Fruit fly (Drosophila melanogaster) whole organism, embryonic: ENCODE measurements around the gene Seipin.
A peak's percentile ranks its signal among the peaks of the same experiment; 100 is the strongest.

ENCODE experiments used
- CG12236 ChIP-seq: fragments of 200-800 bp; sonication (Bioruptor generic); optimal IDR thresholded peaks from 2 replicates; lab custom pipeline; 2016; ENCODE audit warnings: missing biosample characterization, missing genetic modification characterization
- CG13287 ChIP-seq: fragments of 200-800 bp; sonication (Bioruptor generic); IDR thresholded peaks from 2 replicates; pipeline ENCODE4 v1.3.6; 2022; ENCODE audit warnings: missing biosample characterization, missing genetic modification characterization; ENCODE audit not compliant: partially characterized antibody
- CG13624 ChIP-seq: fragments of 200-800 bp; sonication (Bioruptor generic); optimal IDR thresholded peaks from 2 replicates; lab custom pipeline; 2016; ENCODE audit warnings: missing biosample characterization, missing genetic modification characterization
- CG14050 ChIP-seq: fragments of 200-800 bp; sonication (Bioruptor generic); IDR thresholded peaks from 3 replicates; pipeline ENCODE4 v1.3.6; 2022; ENCODE audit warnings: missing biosample characterization, missing genetic modification characterization
- CG15073 ChIP-seq: fragments of 200-800 bp; sonication (Bioruptor generic); optimal IDR thresholded peaks from 2 replicates; lab custom pipeline; 2016; ENCODE audit warnings: missing biosample characterization, missing genetic modification characterization
- CG15479 ChIP-seq: fragments of 200-800 bp; sonication (Bioruptor generic); optimal IDR thresholded peaks from 3 replicates; lab custom pipeline; 2019; ENCODE audit warnings: missing biosample characterization, mild to moderate bottlenecking, missing genetic modification characterization, moderate library complexity
- CG15696 ChIP-seq: fragments of 200-800 bp; sonication (Bioruptor generic); optimal IDR thresholded peaks from 2 replicates; lab custom pipeline; 2019; ENCODE audit warnings: missing biosample characterization, mild to moderate bottlenecking, missing genetic modification characterization, moderate library complexity
- CG17568 ChIP-seq: fragments of 200-800 bp; sonication (Bioruptor generic); optimal IDR thresholded peaks from 2 replicates; lab custom pipeline; 2018; ENCODE audit warnings: missing biosample characterization, mild to moderate bottlenecking, missing genetic modification characterization, moderate library complexity
- CG2116 ChIP-seq: fragments of 200-800 bp; sonication (Bioruptor generic); optimal IDR thresholded peaks from 3 replicates; lab custom pipeline; 2018; ENCODE audit warnings: missing biosample characterization, mild to moderate bottlenecking, missing genetic modification characterization
- CG2678 ChIP-seq: fragments of 200-800 bp; sonication (Bioruptor generic); optimal IDR thresholded peaks from 3 replicates; lab custom pipeline; 2019; ENCODE audit warnings: missing biosample characterization, mild to moderate bottlenecking, missing genetic modification characterization, moderate library complexity
- CG32767 ChIP-seq: fragments of 200-800 bp; sonication (Bioruptor generic); IDR thresholded peaks from 2 replicates; pipeline ENCODE4 v1.3.6; 2022; ENCODE audit warnings: missing biosample characterization, missing genetic modification characterization
- CG3281 ChIP-seq: fragments of 200-800 bp; sonication (Bioruptor generic); optimal IDR thresholded peaks from 3 replicates; lab custom pipeline; 2017; ENCODE audit warnings: missing biosample characterization, mild to moderate bottlenecking, missing genetic modification characterization
- CG33213 ChIP-seq: fragments of 200-800 bp; sonication (Bioruptor generic); optimal IDR thresholded peaks from 3 replicates; lab custom pipeline; 2016; ENCODE audit warnings: missing biosample characterization, missing genetic modification characterization
- CG3838 ChIP-seq: fragments of 200-800 bp; sonication (Bioruptor generic); optimal IDR thresholded peaks from 3 replicates; lab custom pipeline; 2016; ENCODE audit warnings: missing biosample characterization, missing genetic modification characterization
- CG4820 ChIP-seq: fragments of 200-800 bp; sonication (Bioruptor generic); optimal IDR thresholded peaks from 3 replicates; lab custom pipeline; 2016; ENCODE audit warnings: missing biosample characterization, missing genetic modification characterization
- CG6683 ChIP-seq: fragments of 200-800 bp; sonication (Bioruptor generic); optimal IDR thresholded peaks from 2 replicates; lab custom pipeline; 2017; ENCODE audit warnings: missing biosample characterization, mild to moderate bottlenecking, missing genetic modification characterization, missing genetic modification reagents
- CG7271 ChIP-seq: fragments of 200-800 bp; sonication (Bioruptor generic); optimal IDR thresholded peaks from 2 replicates; lab custom pipeline; 2018; ENCODE audit warnings: missing biosample characterization, mild to moderate bottlenecking, missing genetic modification characterization, moderate library complexity
- CG7987 ChIP-seq: fragments of 200-800 bp; sonication (Bioruptor generic); optimal IDR thresholded peaks from 2 replicates; lab custom pipeline; 2018; ENCODE audit warnings: missing biosample characterization, mild to moderate bottlenecking, missing genetic modification characterization, moderate library complexity
- CG9797 ChIP-seq: fragments of 200-800 bp; sonication (Bioruptor generic); optimal IDR thresholded peaks from 3 replicates; lab custom pipeline; 2018; ENCODE audit warnings: missing biosample characterization, mild to moderate bottlenecking, missing genetic modification characterization
- Chrac-16 ChIP-seq: fragments of 200-800 bp; sonication (Bioruptor generic); optimal IDR thresholded peaks from 3 replicates; lab custom pipeline; 2016; ENCODE audit warnings: missing biosample characterization, missing genetic modification characterization
- CrebB ChIP-seq: fragments of 200-800 bp; sonication (Bioruptor generic); optimal IDR thresholded peaks from 3 replicates; lab custom pipeline; 2018; ENCODE audit warnings: missing biosample characterization, mild to moderate bottlenecking, missing genetic modification characterization
- HLH4C ChIP-seq: fragments of 200-800 bp; sonication (Bioruptor generic); IDR thresholded peaks from 3 replicates; pipeline ENCODE4 v1.3.6; 2022; ENCODE audit warnings: missing biosample characterization, missing genetic modification characterization; ENCODE audit not compliant: partially characterized antibody
- Hmx ChIP-seq: fragments of 200-800 bp; sonication (Bioruptor generic); optimal IDR thresholded peaks from 2 replicates; lab custom pipeline; 2016; ENCODE audit warnings: missing biosample characterization, missing genetic modification characterization
- Med ChIP-seq: fragments of 200-800 bp; sonication (Bioruptor generic); peaks from one replicate; lab custom pipeline; 2016; ENCODE audit warnings: missing biosample characterization, missing genetic modification characterization, mild to moderate bottlenecking, inconsistent platforms, moderate library complexity
- Pdp1 ChIP-seq, 2 experiments: fragments of 200-800 bp; sonication (Bioruptor generic); optimal IDR thresholded peaks; 3 replicates each; lab custom pipeline; 2016; ENCODE audit warnings: missing biosample characterization in 2 of 2, missing genetic modification characterization in 2 of 2, mild to moderate bottlenecking in 1 of 2, moderate library complexity in 1 of 2
- Scr ChIP-seq: fragments of 200-800 bp; sonication (Bioruptor generic); IDR thresholded peaks from 2 replicates; pipeline ENCODE4 v1.3.6; 2022; ENCODE audit warnings: missing biosample characterization, missing genetic modification characterization; ENCODE audit not compliant: partially characterized antibody
- Side ChIP-seq: fragments of 200-800 bp; sonication (Bioruptor generic); optimal IDR thresholded peaks from 2 replicates; lab custom pipeline; 2016; ENCODE audit warnings: missing biosample characterization, missing genetic modification characterization
- Sry-δ ChIP-seq: fragments of 200-800 bp; sonication (Bioruptor generic); optimal IDR thresholded peaks from 2 replicates; lab custom pipeline; 2016; ENCODE audit warnings: missing biosample characterization, missing genetic modification characterization
- Trl ChIP-seq, 3 experiments: fragments of >200 bp in 2 of 3; fragments of 200-800 bp in 1 of 3; sonication (Bioruptor generic) in 1 of 3; optimal IDR thresholded peaks; 2 replicates in 1 of 3; 3 replicates in 2 of 3; lab custom pipeline; 2016 to 2017; ENCODE audit warnings: missing biosample characterization in 1 of 3, missing genetic modification characterization in 1 of 3
- Xrp1 ChIP-seq: fragments of 200-800 bp; sonication (Bioruptor generic); IDR thresholded peaks from 2 replicates; pipeline ENCODE4 v1.3.6; 2022; ENCODE audit warnings: missing biosample characterization, missing genetic modification characterization
- YL-1 ChIP-seq: fragments of 200-800 bp; sonication (Bioruptor generic); optimal IDR thresholded peaks from 3 replicates; lab custom pipeline; 2017; ENCODE audit warnings: missing biosample characterization, mild to moderate bottlenecking, missing genetic modification characterization
- ab ChIP-seq: fragments of 200-800 bp; sonication (Bioruptor generic); optimal IDR thresholded peaks from 2 replicates; lab custom pipeline; 2016; ENCODE audit warnings: missing biosample characterization, missing genetic modification characterization
- amos ChIP-seq: fragments of 200-800 bp; sonication (Bioruptor generic); IDR thresholded peaks from 2 replicates; pipeline ENCODE4 v1.3.6; 2022; ENCODE audit warnings: missing biosample characterization, missing genetic modification characterization; ENCODE audit not compliant: partially characterized antibody
- ash1 ChIP-seq: fragments of 200-800 bp; sonication (Bioruptor generic); optimal IDR thresholded peaks from 2 replicates; lab custom pipeline; 2018; ENCODE audit warnings: missing biosample characterization, mild to moderate bottlenecking, missing genetic modification characterization
- chif ChIP-seq, 2 experiments: fragments of 200-800 bp; sonication (Bioruptor generic); optimal IDR thresholded peaks; 3 replicates each; lab custom pipeline; 2016; ENCODE audit warnings: missing biosample characterization in 2 of 2, missing genetic modification characterization in 2 of 2
- crol ChIP-seq: fragments of 200-800 bp; sonication (Bioruptor generic); IDR thresholded peaks from 2 replicates; pipeline ENCODE4 v1.3.6; 2022; ENCODE audit warnings: missing biosample characterization, missing genetic modification characterization
- ftz-f1 ChIP-seq: fragments of 200-800 bp; sonication (Bioruptor generic); optimal IDR thresholded peaks from 2 replicates; lab custom pipeline; 2016; ENCODE audit warnings: missing biosample characterization, missing genetic modification characterization
- hb ChIP-seq: fragments of 200-800 bp; sonication (Bioruptor generic); IDR thresholded peaks from 3 replicates; pipeline ENCODE4 v1.3.6; 2022; ENCODE audit warnings: missing biosample characterization, missing genetic modification characterization; ENCODE audit not compliant: partially characterized antibody
- nerfin-1 ChIP-seq: fragments of 200-800 bp; sonication (Bioruptor generic); optimal IDR thresholded peaks from 3 replicates; lab custom pipeline; 2019; ENCODE audit warnings: missing biosample characterization, mild to moderate bottlenecking, missing genetic modification characterization, moderate library complexity
- nmo ChIP-seq: fragments of 200-800 bp; sonication (Bioruptor generic); optimal IDR thresholded peaks from 2 replicates; lab custom pipeline; 2018; ENCODE audit warnings: missing biosample characterization, mild to moderate bottlenecking, missing genetic modification characterization, moderate library complexity
- pita ChIP-seq: fragments of 200-800 bp; sonication (Bioruptor generic); optimal IDR thresholded peaks from 2 replicates; lab custom pipeline; 2017; ENCODE audit warnings: missing biosample characterization, mild to moderate bottlenecking, missing genetic modification characterization
- sr ChIP-seq: fragments of 200-800 bp; sonication (Bioruptor generic); IDR thresholded peaks from 3 replicates; pipeline ENCODE4 v1.3.6; 2022; ENCODE audit warnings: missing biosample characterization, missing genetic modification characterization
- trem ChIP-seq: fragments of 200-800 bp; optimal IDR thresholded peaks from 3 replicates; lab custom pipeline; 2019; ENCODE audit warnings: missing biosample characterization, mild to moderate bottlenecking, missing genetic modification characterization, moderate library complexity
- zen ChIP-seq: fragments of 200-800 bp; sonication (Bioruptor generic); optimal IDR thresholded peaks from 3 replicates; lab custom pipeline; 2018; ENCODE audit warnings: missing biosample characterization, mild to moderate bottlenecking, missing genetic modification characterization, moderate library complexity

Gene Seipin

DNA sequence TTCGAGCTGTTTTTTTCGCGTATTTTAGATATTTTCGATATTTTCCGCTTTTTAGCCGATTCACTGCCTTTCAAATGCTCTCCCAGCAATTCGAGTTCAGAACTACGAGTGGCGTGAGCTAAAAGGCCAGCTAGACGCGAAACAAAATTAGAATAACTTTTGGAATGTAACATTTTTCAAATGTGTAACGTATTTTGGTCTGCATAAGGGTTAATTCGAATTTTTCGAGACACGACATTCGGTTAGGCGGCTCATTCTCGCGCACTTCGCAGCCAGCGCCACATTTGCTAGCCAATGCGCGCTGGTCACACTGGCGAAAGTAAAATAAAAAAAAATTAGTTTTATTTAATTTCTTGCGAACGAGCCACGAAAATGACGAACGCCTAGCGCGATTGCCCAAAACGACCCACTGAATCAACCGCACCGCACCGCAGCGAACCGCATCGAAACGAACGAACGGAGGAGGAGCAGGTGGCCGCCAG is 5.0 kb downstream of the Seipin start, which contains the start of the genes brv3 and Pi4KIIIalpha (continued):
- TF ChIP-seq nmo (GFP tag; lab: Kevin White, UChicago) (peak; percentile 33), Xrp1 (GFP tag; lab: Robert Waterston, UW) (no peak), CrebB (tag; lab: Kevin White, UChicago) (no peak), Scr (GFP tag; lab: Robert Waterston, UW) (0 out of 2 replicates have a peak, but pooled peaks have one; percentile 28), CG17568 (GFP tag; lab: Kevin White, UChicago) (no peak), CG7271 (no peak), ash1 (GFP tag; lab: Kevin White, UChicago) (no peak), trem (tag; lab: Kevin White, UChicago) (peak; percentile 22), CG3838 (GFP tag; lab: Kevin White, UChicago) (no peak), Pdp1 (GFP tag; optimal IDR thresholded peaks at IDR 0.05; lab: Kevin White, UChicago) (peak in 1 of 2 experiments; percentile 33), CG32767 (no peak), CG15073 (no peak), CG12236 (no peak), CG33213 (GFP tag; lab: Kevin White, UChicago) (no peak), Hmx (GFP tag; lab: Kevin White, UChicago) (no peak), HLH4C (0 out of 3 replicates have a peak, but pooled peaks have one; percentile 20), pita (GFP tag; lab: Kevin White, UChicago) (no peak), Chrac-16 (GFP tag; lab: Kevin White, UChicago) (no peak), CG7987 (GFP tag; lab: Kevin White, UChicago) (no peak), YL-1 (GFP tag; lab: Kevin White, UChicago) (peak; percentile 17), CG15479 (GFP tag; lab: Kevin White, UChicago) (no peak)

DNA sequence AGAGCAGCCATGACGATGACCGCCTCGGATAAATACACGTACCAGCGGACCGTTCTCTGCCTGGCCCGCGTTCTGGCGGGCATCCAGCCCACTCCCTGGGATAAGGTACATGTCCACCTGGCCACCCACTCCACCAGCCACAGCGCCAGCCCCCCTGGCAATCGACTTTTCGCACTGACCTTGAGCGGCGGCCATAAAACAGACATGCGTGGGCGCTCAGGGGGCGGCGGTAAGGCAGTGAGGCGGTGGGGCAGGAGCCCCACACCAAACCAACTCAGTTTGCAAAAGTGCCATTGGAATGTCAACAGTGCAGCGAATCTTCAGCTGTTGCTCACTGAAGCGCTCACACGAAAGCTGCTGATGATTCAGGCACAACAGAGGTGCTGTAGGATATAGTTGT is 5.4 kb downstream of the Seipin start:
- TF ChIP-seq sr (GFP tag; lab: Robert Waterston, UW) (peak; percentile 54), hb (GFP tag; lab: Robert Waterston, UW) (0 out of 3 replicates have a peak, but pooled peaks have one; percentile 18), ftz-f1 (GFP tag; lab: Kevin White, UChicago) (peak; percentile 82), CG3281 (GFP tag; lab: Kevin White, UChicago) (no peak), crol (GFP tag; lab: Robert Waterston, UW) (peak; percentile 52)

dm6 chrX:2633847-2634776 is 14.5 kb downstream of the Seipin start, which contains the start of gene sgg:
Gene sgg, plus strand, starts transcription at chrX:2633952.
- no peak for TF ChIP-seq CG6683
- no peak for TF ChIP-seq ab (GFP tag; lab: Kevin White, UChicago)
- TF ChIP-seq CG14050 (GFP tag; lab: Robert Waterston, UW), result no peak
- TF ChIP-seq chif (GFP tag; optimal IDR thresholded peaks at IDR 0.05; lab: Kevin White, UChicago), result no peak
- TF ChIP-seq Sry-δ, result peak; percentile 36
- peak in 1 of 2 experiments; percentile 61 for TF ChIP-seq Trl (optimal IDR thresholded peaks at IDR 0.05; lab: Kevin White, UChicago)
- TF ChIP-seq Trl (GFP tag; optimal IDR thresholded peaks at IDR 0.05; lab: Kevin White, UChicago), result no peak
- peak in 1 of 2 experiments; percentile 95 for TF ChIP-seq Pdp1 (GFP tag; optimal IDR thresholded peaks at IDR 0.05; lab: Kevin White, UChicago)
- peak; percentile 91 for TF ChIP-seq CG9797 (GFP tag; lab: Kevin White, UChicago)
- no peak for TF ChIP-seq zen
- peak; percentile 84 for TF ChIP-seq nerfin-1 (tag; lab: Kevin White, UChicago)
- TF ChIP-seq CG2678, result no peak
- TF ChIP-seq nmo (GFP tag; lab: Kevin White, UChicago), result peak; percentile 33
- TF ChIP-seq CG13624 (GFP tag; lab: Kevin White, UChicago), result no peak
- TF ChIP-seq CG4820 (GFP tag; lab: Kevin White, UChicago), result no peak
- TF ChIP-seq amos (GFP tag; lab: Robert Waterston, UW), result no peak; the same call in 1 of the 2 replicates
- TF ChIP-seq Side (GFP tag; lab: Kevin White, UChicago), result no peak
- no peak for TF ChIP-seq CG15696 (tag; lab: Kevin White, UChicago)
- peak; percentile 47 for TF ChIP-seq CG2116 (GFP tag; lab: Kevin White, UChicago)
- peak; percentile 49 for TF ChIP-seq CG13287 (GFP tag; lab: Robert Waterston, UW)
- peak; percentile 77 for TF ChIP-seq Med (GFP tag; lab: Kevin White, UChicago)
